Worm (Caenorhabditis elegans) whole organism, L1 larva: ENCODE results near the gene F59B10.5.

Experiments used
- C04F5.9 ChIP-seq: sonication (generic microtip); optimal IDR thresholded peaks from 2 replicates; lab custom pipeline; 2016; ENCODE audit warnings: missing genetic modification characterization, missing compliant biosample characterization
- C16A3.4 ChIP-seq: fragments of 150-350 bp; optimal IDR thresholded peaks from 2 replicates; lab custom pipeline; 2014; ENCODE audit warnings: missing biosample characterization, missing genetic modification characterization
- Y116A8C.19 ChIP-seq: sonication (generic microtip); optimal IDR thresholded peaks from 2 replicates; lab custom pipeline; 2016; ENCODE audit warnings: missing compliant biosample characterization, missing genetic modification characterization, borderline replicate concordance
- aha-1 ChIP-seq: fragments of 150-350 bp; optimal IDR thresholded peaks from 2 replicates; lab custom pipeline; 2014; ENCODE audit warnings: missing biosample characterization, missing genetic modification characterization
- ama-1 ChIP-seq: fragments of 150-350 bp; optimal IDR thresholded peaks from 2 replicates; lab custom pipeline; 2014
- blmp-1 ChIP-seq: fragments of 150-350 bp; optimal IDR thresholded peaks from 2 replicates; lab custom pipeline; 2014; ENCODE audit warnings: missing biosample characterization, missing genetic modification characterization
- ceh-63 ChIP-seq: fragments of 200-800 bp; sonication (Bioruptor generic); optimal IDR thresholded peaks from 2 replicates; lab custom pipeline; 2018; ENCODE audit warnings: mild to moderate bottlenecking, missing genetic modification characterization, missing compliant biosample characterization
- ceh-88 ChIP-seq: fragments of 200-800 bp; sonication (Bioruptor generic); IDR thresholded peaks from 2 replicates; pipeline ENCODE4 v1.3.6; 2022; ENCODE audit warnings: missing genetic modification characterization, missing compliant biosample characterization
- ceh-90 ChIP-seq: sonication (generic microtip); optimal IDR thresholded peaks from 2 replicates; lab custom pipeline; 2016; ENCODE audit warnings: missing genetic modification characterization, missing compliant biosample characterization
- ces-1 ChIP-seq: fragments of 150-350 bp; optimal IDR thresholded peaks from 2 replicates; lab custom pipeline; 2014; ENCODE audit warnings: missing biosample characterization, missing genetic modification reagents, missing genetic modification characterization
- dpl-1 ChIP-seq, 3 experiments: fragments of 150-350 bp in 2 of 3; sonication (generic microtip) in 1 of 3; optimal IDR thresholded peaks; 2 replicates each; lab custom pipeline; 2014 to 2017; ENCODE audit warnings: missing biosample characterization in 3 of 3, missing genetic modification characterization in 3 of 3, missing genetic modification reagents in 3 of 3
- efl-3 ChIP-seq: fragments of 200-800 bp; sonication (Bioruptor generic); optimal IDR thresholded peaks from 2 replicates; lab custom pipeline; 2018; ENCODE audit warnings: mild to moderate bottlenecking, missing genetic modification characterization, missing compliant biosample characterization
- elt-2 ChIP-seq: sonication (generic microtip); optimal IDR thresholded peaks from 2 replicates; lab custom pipeline; 2016; ENCODE audit warnings: missing genetic modification characterization, mild to moderate bottlenecking, inconsistent platforms, missing compliant biosample characterization, missing genetic modification reagents
- elt-3 ChIP-seq, 6 experiments: fragments of 150-350 bp in 1 of 6; sonication (generic microtip); optimal IDR thresholded peaks; 2 replicates each; lab custom pipeline; 2017 to 2018; ENCODE audit warnings: missing biosample characterization in 6 of 6, missing genetic modification characterization in 6 of 6, inconsistent platforms in 1 of 6
- ets-5 ChIP-seq: fragments of 200-800 bp; sonication (Bioruptor generic); IDR thresholded peaks from 2 replicates; pipeline ENCODE4 v1.3.6; 2022; ENCODE audit warnings: missing genetic modification characterization, missing compliant biosample characterization
- fkh-10 ChIP-seq: sonication (generic microtip); optimal IDR thresholded peaks from 2 replicates; lab custom pipeline; 2017; ENCODE audit warnings: missing biosample characterization, missing genetic modification reagents, missing genetic modification characterization
- fos-1 ChIP-seq: fragments of 150-350 bp; optimal IDR thresholded peaks from 2 replicates; lab custom pipeline; 2014; ENCODE audit warnings: missing biosample characterization, missing genetic modification characterization
- grh-1 ChIP-seq: fragments of 200-800 bp; sonication (Bioruptor generic); IDR thresholded peaks from 2 replicates; pipeline ENCODE4 v1.3.6; 2022; ENCODE audit warnings: missing genetic modification reagents, missing genetic modification characterization, missing compliant biosample characterization
- hlh-17 ChIP-seq: fragments of 200-800 bp; sonication (Bioruptor generic); optimal IDR thresholded peaks from 2 replicates; lab custom pipeline; 2018; ENCODE audit warnings: missing genetic modification characterization, mild to moderate bottlenecking, missing compliant biosample characterization, moderate library complexity, borderline replicate concordance
- hpl-2 ChIP-seq: fragments of 150-350 bp; optimal IDR thresholded peaks from 2 replicates; lab custom pipeline; 2014; ENCODE audit warnings: missing biosample characterization, missing genetic modification reagents, missing genetic modification characterization
- isw-1 ChIP-seq: fragments of 200-800 bp; sonication (Bioruptor generic); IDR thresholded peaks from 2 replicates; pipeline ENCODE4 v1.3.6; 2022; ENCODE audit warnings: missing genetic modification characterization, missing compliant biosample characterization
- jun-1 ChIP-seq: fragments of 150-350 bp; optimal IDR thresholded peaks from 2 replicates; lab custom pipeline; 2014; ENCODE audit warnings: missing biosample characterization, missing genetic modification reagents, missing genetic modification characterization
- lin-14 ChIP-seq: fragments of 200-800 bp; sonication (Bioruptor generic); optimal IDR thresholded peaks from 2 replicates; lab custom pipeline; 2018; ENCODE audit warnings: mild to moderate bottlenecking, missing genetic modification characterization, moderate library complexity, missing compliant biosample characterization
- lin-15B ChIP-seq: fragments of 150-350 bp; sonication (generic microtip); optimal IDR thresholded peaks from 3 replicates; lab custom pipeline; 2014; ENCODE audit warnings: missing biosample characterization, missing genetic modification characterization
- lin-35 ChIP-seq, 2 experiments: fragments of 150-350 bp; optimal IDR thresholded peaks; 2 replicates each; lab custom pipeline; 2014; ENCODE audit warnings: missing biosample characterization in 2 of 2, missing genetic modification characterization in 2 of 2, missing genetic modification reagents in 2 of 2
- lin-39 ChIP-seq: fragments of 150-350 bp; optimal IDR thresholded peaks from 2 replicates; lab custom pipeline; 2014; ENCODE audit warnings: missing biosample characterization, missing genetic modification reagents, missing genetic modification characterization
- mab-9 ChIP-seq: fragments of 200-800 bp; sonication (Bioruptor generic); IDR thresholded peaks from 2 replicates; pipeline ENCODE4 v1.3.6; 2022; ENCODE audit warnings: missing genetic modification reagents, missing genetic modification characterization, missing compliant biosample characterization
- mdl-1 ChIP-seq, 2 experiments: fragments of 150-350 bp; optimal IDR thresholded peaks; 2 replicates each; lab custom pipeline; 2014 to 2017; ENCODE audit warnings: missing biosample characterization in 2 of 2, missing genetic modification characterization in 2 of 2, inconsistent platforms in 1 of 2
- mef-2 ChIP-seq: fragments of 150-350 bp; optimal IDR thresholded peaks from 2 replicates; lab custom pipeline; 2014; ENCODE audit warnings: missing biosample characterization, missing genetic modification characterization
- nhr-11 ChIP-seq: fragments of 150-350 bp; optimal IDR thresholded peaks from 2 replicates; lab custom pipeline; 2014; ENCODE audit warnings: missing biosample characterization, missing genetic modification characterization
- nhr-19 ChIP-seq: fragments of 200-800 bp; sonication (Bioruptor generic); conservative IDR thresholded peaks from 2 replicates; pipeline ENCODE4 v1.3.6; 2022; ENCODE audit warnings: missing genetic modification characterization, missing compliant biosample characterization
- nhr-28 ChIP-seq: fragments of 150-350 bp; optimal IDR thresholded peaks from 2 replicates; lab custom pipeline; 2014; ENCODE audit warnings: missing biosample characterization, missing genetic modification characterization
- nhr-47 ChIP-seq: sonication (generic microtip); optimal IDR thresholded peaks from 2 replicates; lab custom pipeline; 2016; ENCODE audit warnings: mild to moderate bottlenecking, missing genetic modification characterization, moderate library complexity, missing compliant biosample characterization
- nhr-71 ChIP-seq: sonication (generic microtip); optimal IDR thresholded peaks from 2 replicates; lab custom pipeline; 2016; ENCODE audit warnings: mild to moderate bottlenecking, missing genetic modification characterization, moderate library complexity, missing compliant biosample characterization
- nhr-76 ChIP-seq: sonication (generic microtip); optimal IDR thresholded peaks from 2 replicates; lab custom pipeline; 2017; ENCODE audit warnings: missing biosample characterization, missing genetic modification characterization
- nhr-77 ChIP-seq: fragments of 150-350 bp; optimal IDR thresholded peaks from 2 replicates; lab custom pipeline; 2014; ENCODE audit warnings: missing biosample characterization, missing genetic modification characterization
- nhr-84 ChIP-seq: sonication (generic microtip); optimal IDR thresholded peaks from 2 replicates; lab custom pipeline; 2017; ENCODE audit warnings: missing biosample characterization, missing genetic modification characterization
- pqm-1 ChIP-seq: sonication (generic microtip); optimal IDR thresholded peaks from 3 replicates; lab custom pipeline; 2017; ENCODE audit warnings: missing biosample characterization, missing genetic modification characterization
- skn-1 ChIP-seq: fragments of 150-350 bp; optimal IDR thresholded peaks from 2 replicates; lab custom pipeline; 2014; ENCODE audit warnings: missing biosample characterization, missing genetic modification characterization
- snpc-4 ChIP-seq: fragments of 150-350 bp; optimal IDR thresholded peaks from 2 replicates; lab custom pipeline; 2014; ENCODE audit warnings: missing biosample characterization, missing genetic modification characterization
- snu-23 ChIP-seq: sonication (generic microtip); optimal IDR thresholded peaks from 2 replicates; lab custom pipeline; 2016; ENCODE audit warnings: missing genetic modification characterization, missing compliant biosample characterization
- sptf-1 ChIP-seq: fragments of 150-350 bp; optimal IDR thresholded peaks from 2 replicates; lab custom pipeline; 2014; ENCODE audit warnings: missing biosample characterization, missing genetic modification characterization
- sup-37 ChIP-seq: fragments of 200-800 bp; sonication (Bioruptor generic); optimal IDR thresholded peaks from 2 replicates; lab custom pipeline; 2018; ENCODE audit warnings: mild to moderate bottlenecking, missing genetic modification characterization, missing compliant biosample characterization
- swsn-7 ChIP-seq: sonication (generic microtip); optimal IDR thresholded peaks from 2 replicates; lab custom pipeline; 2016; ENCODE audit warnings: missing genetic modification characterization, missing compliant biosample characterization
- tbx-2 ChIP-seq: sonication (generic microtip); optimal IDR thresholded peaks from 2 replicates; lab custom pipeline; 2016; ENCODE audit warnings: missing genetic modification characterization, missing compliant biosample characterization
- unc-130 ChIP-seq: fragments of 150-350 bp; optimal IDR thresholded peaks from 2 replicates; lab custom pipeline; 2017; ENCODE audit warnings: missing biosample characterization, missing genetic modification characterization, inconsistent platforms
- unc-30 ChIP-seq: sonication (generic microtip); optimal IDR thresholded peaks from 2 replicates; lab custom pipeline; 2017; ENCODE audit warnings: missing biosample characterization, missing genetic modification characterization
- unc-62 ChIP-seq: fragments of 150-350 bp; optimal IDR thresholded peaks from 2 replicates; lab custom pipeline; 2014; ENCODE audit warnings: missing biosample characterization, missing genetic modification reagents, missing genetic modification characterization
- unc-86 ChIP-seq: sonication (generic microtip); optimal IDR thresholded peaks from 2 replicates; lab custom pipeline; 2016; ENCODE audit warnings: missing genetic modification characterization, missing compliant biosample characterization
- unc-98 ChIP-seq: fragments of 200-800 bp; sonication (Bioruptor generic); IDR thresholded peaks from 2 replicates; pipeline ENCODE4 v1.3.6; 2022; ENCODE audit warnings: missing genetic modification characterization, missing compliant biosample characterization
- vab-15 ChIP-seq: sonication (generic microtip); optimal IDR thresholded peaks from 2 replicates; lab custom pipeline; 2017; ENCODE audit warnings: missing genotype, mild to moderate bottlenecking, missing genetic modification characterization, missing compliant biosample characterization
- ztf-11 ChIP-seq, 2 experiments: sonication (generic microtip); optimal IDR thresholded peaks; 2 replicates each; lab custom pipeline; 2016 to 2017; ENCODE audit warnings: missing genetic modification characterization in 2 of 2, missing biosample characterization in 1 of 2, missing compliant biosample characterization in 1 of 2
- ztf-4 ChIP-seq: fragments of 150-350 bp; optimal IDR thresholded peaks from 2 replicates; lab custom pipeline; 2014; ENCODE audit warnings: missing biosample characterization, missing genetic modification characterization

Gene F59B10.5

ce11 chrII:10502491-10503063, 20.9 kb downstream of the F59B10.5 start, which contains the start of gene myrf-1 (continued):
- TF ChIP-seq lin-14 (GFP tag; lab: Kevin White, UChicago) (peak; percentile 97), efl-3 (GFP tag; lab: Kevin White, UChicago) (peak; percentile 22), unc-98 (GFP tag; lab: Robert Waterston, UW) (no peak), mef-2 (tag; lab: Kevin White, UChicago) (peak; percentile 10), ets-5 (GFP tag; lab: Robert Waterston, UW) (no peak), unc-86 (tag; lab: Kevin White, UChicago) (peak; percentile 73), ztf-4 (tag; lab: Kevin White, UChicago) (peak; percentile 80), ama-1 (no peak), hlh-17 (no peak), nhr-19 (GFP tag; lab: Robert Waterston, UW) (peak; percentile 80), sptf-1 (no peak), mab-9 (GFP tag; lab: Robert Waterston, UW) (peak; percentile 53; the same call in 1 of the 2 replicates), blmp-1 (tag; lab: Kevin White, UChicago) (peak; percentile 73), pqm-1 (tag; lab: Kevin White, UChicago) (no peak), unc-30 (tag; lab: Kevin White, UChicago) (no peak), dpl-1 (GFP tag; optimal IDR thresholded peaks at IDR 0.05; lab: Kevin White, UChicago) (peak in 2 of 3 experiments; percentile 37 to 55), ceh-90 (tag; lab: Kevin White, UChicago) (no peak), skn-1 (tag; lab: Kevin White, UChicago) (peak; percentile 77), elt-2 (tag; lab: Kevin White, UChicago) (peak; percentile 66), nhr-84 (tag; lab: Kevin White, UChicago) (no peak), mdl-1 (tag; optimal IDR thresholded peaks at IDR 0.05; lab: Kevin White, UChicago) (peak in 1 of 2 experiments; percentile 83), aha-1 (tag; lab: Kevin White, UChicago) (peak; percentile 21), grh-1 (peak; percentile 64), sup-37 (GFP tag; lab: Kevin White, UChicago) (no peak), nhr-77 (tag; lab: Kevin White, UChicago) (peak; percentile 75), fkh-10 (GFP tag; lab: Kevin White, UChicago) (peak; percentile 66), ces-1 (GFP tag; lab: Kevin White, UChicago) (no peak), lin-39 (no peak), lin-15B (peak; percentile 15), Y116A8C.19 (tag; lab: Kevin White, UChicago) (no peak), tbx-2 (tag; lab: Kevin White, UChicago) (peak; percentile 85), isw-1 (GFP tag; lab: Robert Waterston, UW) (peak; percentile 66), nhr-28 (tag; lab: Kevin White, UChicago) (no peak), unc-130 (tag; lab: Kevin White, UChicago) (peak; percentile 70), C16A3.4 (peak; percentile 65), ceh-88 (no peak), fos-1 (tag; lab: Kevin White, UChicago) (peak; percentile 30), nhr-76 (tag; lab: Kevin White, UChicago) (no peak), vab-15 (tag; lab: Kevin White, UChicago) (no peak), nhr-47 (tag; lab: Kevin White, UChicago) (peak; percentile 85), snpc-4 (peak; percentile 48), lin-35 (GFP tag; optimal IDR thresholded peaks at IDR 0.05; lab: Kevin White, UChicago) (peak; percentile 53 to 59), ztf-11 (tag; optimal IDR thresholded peaks at IDR 0.05; lab: Kevin White, UChicago) (peak in 1 of 2 experiments; percentile 75), jun-1 (tag; lab: Kevin White, UChicago) (peak; percentile 92), hpl-2 (GFP tag; lab: Kevin White, UChicago) (no peak), nhr-11 (peak; percentile 84), snu-23 (GFP tag; lab: Kevin White, UChicago) (peak; percentile 88), nhr-71 (tag; lab: Kevin White, UChicago) (peak; percentile 91), elt-3 (tag; optimal IDR thresholded peaks at IDR 0.05; lab: Kevin White, UChicago) (peak in 1 of 6 experiments; percentile 9), unc-62 (no peak), swsn-7 (tag; lab: Kevin White, UChicago) (peak; percentile 89), ceh-63 (GFP tag; lab: Kevin White, UChicago) (no peak), C04F5.9 (tag; lab: Kevin White, UChicago) (no peak)
